Worm (Caenorhabditis elegans) whole organism, L3 larva: ENCODE data around the gene bgnt-1.2.

Source experiments
- daf-12 ChIP-seq: fragments of 150-350 bp; optimal IDR thresholded peaks from 2 replicates; lab custom pipeline; 2014; ENCODE audit warnings: missing biosample characterization, missing genetic modification reagents, missing genetic modification characterization
- fos-1 ChIP-seq: fragments of 150-350 bp; optimal IDR thresholded peaks from 2 replicates; lab custom pipeline; 2014; ENCODE audit warnings: missing biosample characterization, missing genetic modification characterization
- lin-39 ChIP-seq: fragments of 150-350 bp; optimal IDR thresholded peaks from 2 replicates; lab custom pipeline; 2018; ENCODE audit warnings: missing biosample characterization, missing genetic modification reagents, missing genetic modification characterization
- nfya-1 ChIP-seq: sonication (generic microtip); optimal IDR thresholded peaks from 2 replicates; lab custom pipeline; 2017; ENCODE audit warnings: missing genetic modification characterization, mild to moderate bottlenecking, missing compliant biosample characterization, antibody characterized with exemption, moderate library complexity; ENCODE audit not compliant: insufficient read depth
- nhr-11 ChIP-seq: fragments of 150-350 bp; optimal IDR thresholded peaks from 2 replicates; lab custom pipeline; 2014; ENCODE audit warnings: missing biosample characterization, missing genetic modification characterization
- skn-1 ChIP-seq: fragments of 150-350 bp; optimal IDR thresholded peaks from 2 replicates; lab custom pipeline; 2014; ENCODE audit warnings: missing biosample characterization, missing genetic modification characterization
- zag-1 ChIP-seq: fragments of 150-350 bp; optimal IDR thresholded peaks from 2 replicates; lab custom pipeline; 2014; ENCODE audit warnings: missing biosample characterization, missing genetic modification characterization
- ztf-4 ChIP-seq: fragments of 150-350 bp; optimal IDR thresholded peaks from 2 replicates; lab custom pipeline; 2014; ENCODE audit warnings: missing biosample characterization, missing genetic modification characterization

DNA sequence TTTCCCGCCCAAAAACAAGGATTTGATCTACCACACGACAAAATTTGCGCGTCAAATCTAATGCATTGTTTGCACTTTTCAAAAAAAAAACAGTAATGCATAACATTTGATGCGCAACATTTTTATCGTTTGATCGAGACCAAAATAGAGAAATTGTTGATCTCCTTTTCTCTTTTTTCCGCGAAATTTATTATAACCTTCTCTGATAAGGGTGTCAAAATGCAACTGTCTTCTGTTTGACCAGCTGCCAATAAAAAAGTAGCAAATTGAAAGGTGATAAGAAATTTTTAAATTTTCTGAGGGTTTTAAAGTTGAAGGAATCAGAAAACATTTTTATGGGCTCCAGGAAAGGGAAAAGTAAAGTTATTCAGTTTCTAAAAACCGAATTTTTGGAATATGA, 18.5 kb upstream of the bgnt-1.2 start:
- TF ChIP-seq daf-12 (tag; lab: Kevin White, UChicago): no peak
- TF ChIP-seq nhr-11 (tag; lab: Kevin White, UChicago): no peak
- TF ChIP-seq fos-1 (tag; lab: Kevin White, UChicago): no peak
- no peak for TF ChIP-seq lin-39 (tag; lab: Kevin White, UChicago)
- no peak for TF ChIP-seq skn-1 (tag; lab: Kevin White, UChicago)
- no peak for TF ChIP-seq zag-1 (tag; lab: Kevin White, UChicago)
- TF ChIP-seq nfya-1: no peak
- no peak for TF ChIP-seq ztf-4 (tag; lab: Kevin White, UChicago)
